Fruit fly (Drosophila melanogaster) whole organism, embryonic: ENCODE results near the gene CG42449.

Experiments used
- Antp ChIP-seq: fragments of 200-800 bp; sonication (Bioruptor generic); optimal IDR thresholded peaks from 3 replicates; lab custom pipeline; 2016; ENCODE audit warnings: missing biosample characterization, missing genetic modification characterization
- CG10979 ChIP-seq: fragments of 200-800 bp; sonication (Bioruptor generic); optimal IDR thresholded peaks from 2 replicates; lab custom pipeline; 2018; ENCODE audit warnings: missing biosample characterization, mild to moderate bottlenecking, missing genetic modification characterization, moderate library complexity
- CG12299 ChIP-seq: fragments of 200-800 bp; sonication (Bioruptor generic); optimal IDR thresholded peaks from 2 replicates; lab custom pipeline; 2018; ENCODE audit warnings: missing biosample characterization, mild to moderate bottlenecking, missing genetic modification characterization
- CG13287 ChIP-seq: fragments of 200-800 bp; sonication (Bioruptor generic); IDR thresholded peaks from 2 replicates; pipeline ENCODE4 v1.3.6; 2022; ENCODE audit warnings: missing biosample characterization, missing genetic modification characterization; ENCODE audit not compliant: partially characterized antibody
- CG15269 ChIP-seq: fragments of 200-800 bp; sonication (Bioruptor generic); optimal IDR thresholded peaks from 2 replicates; lab custom pipeline; 2018; ENCODE audit warnings: missing biosample characterization, mild to moderate bottlenecking, missing genetic modification characterization, moderate library complexity
- CG1603 ChIP-seq: fragments of 200-800 bp; sonication (Bioruptor generic); optimal IDR thresholded peaks from 2 replicates; lab custom pipeline; 2019; ENCODE audit warnings: missing biosample characterization, mild to moderate bottlenecking, missing genetic modification characterization, moderate library complexity
- CG17829 ChIP-seq: fragments of 200-800 bp; optimal IDR thresholded peaks from 2 replicates; lab custom pipeline; 2019; ENCODE audit warnings: missing biosample characterization, mild to moderate bottlenecking, missing genetic modification characterization, moderate library complexity
- CG18764 ChIP-seq: fragments of 200-800 bp; sonication (Bioruptor generic); optimal IDR thresholded peaks from 3 replicates; lab custom pipeline; 2016; ENCODE audit warnings: missing biosample characterization, missing genetic modification characterization
- CG2202 ChIP-seq: fragments of 200-800 bp; sonication (Bioruptor generic); optimal IDR thresholded peaks from 2 replicates; lab custom pipeline; 2018; ENCODE audit warnings: missing biosample characterization, mild to moderate bottlenecking, missing genetic modification characterization
- CG2678 ChIP-seq: fragments of 200-800 bp; sonication (Bioruptor generic); optimal IDR thresholded peaks from 3 replicates; lab custom pipeline; 2019; ENCODE audit warnings: missing biosample characterization, mild to moderate bottlenecking, missing genetic modification characterization, moderate library complexity
- CG3065 ChIP-seq: fragments of 200-800 bp; sonication (Bioruptor generic); optimal IDR thresholded peaks from 2 replicates; lab custom pipeline; 2016; ENCODE audit warnings: missing biosample characterization, missing genetic modification characterization
- CG4360 ChIP-seq: fragments of 200-800 bp; sonication (Bioruptor generic); IDR thresholded peaks from 2 replicates; pipeline ENCODE4 v1.3.6; 2022; ENCODE audit warnings: missing biosample characterization, missing genetic modification characterization
- CG4617 ChIP-seq: fragments of 200-800 bp; sonication (Bioruptor generic); optimal IDR thresholded peaks from 3 replicates; lab custom pipeline; 2016; ENCODE audit warnings: missing biosample characterization, missing genetic modification characterization, borderline replicate concordance
- CG6254 ChIP-seq: fragments of 200-800 bp; sonication (Bioruptor generic); optimal IDR thresholded peaks from 3 replicates; lab custom pipeline; 2017; ENCODE audit warnings: mild to moderate bottlenecking, missing biosample characterization, missing genetic modification reagents, missing genetic modification characterization
- CG7372 ChIP-seq: fragments of 200-800 bp; sonication (Bioruptor generic); IDR thresholded peaks from 2 replicates; pipeline ENCODE4 v1.3.6; 2022; ENCODE audit warnings: missing biosample characterization, missing genetic modification characterization
- CG8290 ChIP-seq, 3 experiments: fragments of 200-800 bp; sonication (Bioruptor generic); optimal IDR thresholded peaks; 2 replicates each; lab custom pipeline; 2016 to 2019; ENCODE audit warnings: missing biosample characterization in 3 of 3, missing genetic modification characterization in 3 of 3, mild to moderate bottlenecking in 2 of 3, moderate library complexity in 1 of 3
- CG8388 ChIP-seq: fragments of 200-800 bp; sonication (Bioruptor generic); optimal IDR thresholded peaks from 2 replicates; lab custom pipeline; 2019; ENCODE audit warnings: missing biosample characterization, mild to moderate bottlenecking, missing genetic modification characterization, moderate library complexity
- CG8765 ChIP-seq: fragments of 200-800 bp; sonication (Bioruptor generic); IDR thresholded peaks from 2 replicates; pipeline ENCODE4 v1.3.6; 2022; ENCODE audit warnings: missing biosample characterization, missing genetic modification characterization
- CG8944 ChIP-seq: fragments of 200-800 bp; sonication (Bioruptor generic); optimal IDR thresholded peaks from 3 replicates; lab custom pipeline; 2016; ENCODE audit warnings: missing biosample characterization, missing genetic modification characterization
- Doc2 ChIP-seq: fragments of 200-800 bp; sonication (Bioruptor generic); IDR thresholded peaks from 2 replicates; pipeline ENCODE4 v1.3.6; 2022; ENCODE audit warnings: missing biosample characterization, missing genetic modification characterization
- E2f1 ChIP-seq: fragments of 200-800 bp; sonication (Bioruptor generic); IDR thresholded peaks from 2 replicates; pipeline ENCODE4 v1.3.6; 2022; ENCODE audit warnings: missing biosample characterization, missing genetic modification characterization
- HLHmδ ChIP-seq: fragments of 200-800 bp; sonication (Bioruptor generic); optimal IDR thresholded peaks from 2 replicates; lab custom pipeline; 2018; ENCODE audit warnings: missing biosample characterization, mild to moderate bottlenecking, missing genetic modification characterization, moderate library complexity
- Hmr ChIP-seq: fragments of 200-800 bp; sonication (Bioruptor generic); optimal IDR thresholded peaks from 3 replicates; lab custom pipeline; 2017; ENCODE audit warnings: mild to moderate bottlenecking, missing biosample characterization, missing genetic modification reagents, missing genetic modification characterization
- Hr51 ChIP-seq, 2 experiments: fragments of 200-800 bp; sonication (Bioruptor generic); optimal IDR thresholded peaks; 2 replicates in 1 of 2; 3 replicates in 1 of 2; lab custom pipeline; 2016 to 2018; ENCODE audit warnings: missing biosample characterization in 2 of 2, missing genetic modification characterization in 2 of 2, mild to moderate bottlenecking in 1 of 2, moderate library complexity in 1 of 2
- Med ChIP-seq: fragments of 200-800 bp; sonication (Bioruptor generic); peaks from one replicate; lab custom pipeline; 2016; ENCODE audit warnings: missing biosample characterization, missing genetic modification characterization, mild to moderate bottlenecking, inconsistent platforms, moderate library complexity
- Mrtf ChIP-seq: fragments of 200-800 bp; sonication (Bioruptor generic); IDR thresholded peaks from 3 replicates; pipeline ENCODE4 v1.3.6; 2022; ENCODE audit warnings: missing biosample characterization, missing genetic modification characterization
- PHDP ChIP-seq: fragments of 200-800 bp; sonication (Bioruptor generic); optimal IDR thresholded peaks from 3 replicates; lab custom pipeline; 2018; ENCODE audit warnings: missing biosample characterization, mild to moderate bottlenecking, missing genetic modification characterization, moderate library complexity
- Ptx1 ChIP-seq: fragments of 200-800 bp; sonication (Bioruptor generic); IDR thresholded peaks from 2 replicates; pipeline ENCODE4 v1.3.6; 2022; ENCODE audit warnings: missing biosample characterization, missing genetic modification characterization
- Sry-β ChIP-seq: fragments of 200-800 bp; sonication (Bioruptor generic); optimal IDR thresholded peaks from 2 replicates; lab custom pipeline; 2018; ENCODE audit warnings: missing biosample characterization, mild to moderate bottlenecking, missing genetic modification characterization, moderate library complexity
- Sry-δ ChIP-seq: fragments of 200-800 bp; sonication (Bioruptor generic); optimal IDR thresholded peaks from 2 replicates; lab custom pipeline; 2016; ENCODE audit warnings: missing biosample characterization, missing genetic modification characterization
- Xbp1 ChIP-seq: fragments of 200-800 bp; sonication (Bioruptor generic); optimal IDR thresholded peaks from 3 replicates; lab custom pipeline; 2016; ENCODE audit warnings: missing biosample characterization, mild to moderate bottlenecking, missing genetic modification characterization
- ac ChIP-seq: fragments of 200-800 bp; sonication (Bioruptor generic); optimal IDR thresholded peaks from 3 replicates; lab custom pipeline; 2017; ENCODE audit warnings: missing biosample characterization, mild to moderate bottlenecking, missing genetic modification characterization
- ase ChIP-seq: fragments of 200-800 bp; sonication (Bioruptor generic); IDR thresholded peaks from 3 replicates; pipeline ENCODE4 v1.3.6; 2022; ENCODE audit warnings: missing biosample characterization, missing genetic modification characterization
- az2 ChIP-seq: fragments of 200-800 bp; sonication (Bioruptor generic); optimal IDR thresholded peaks from 3 replicates; lab custom pipeline; 2016; ENCODE audit warnings: missing biosample characterization, missing genetic modification characterization
- bsh ChIP-seq, 2 experiments: fragments of 200-800 bp; sonication (Bioruptor generic); optimal IDR thresholded peaks; 2 replicates each; lab custom pipeline; 2017 to 2018; ENCODE audit warnings: mild to moderate bottlenecking in 2 of 2, missing biosample characterization in 2 of 2, missing genetic modification characterization in 2 of 2, moderate library complexity in 1 of 2
- cato ChIP-seq: fragments of 200-800 bp; sonication (Bioruptor generic); optimal IDR thresholded peaks from 2 replicates; lab custom pipeline; 2016; ENCODE audit warnings: missing biosample characterization, missing genetic modification characterization, borderline replicate concordance
- danr ChIP-seq: fragments of 200-800 bp; sonication (Bioruptor generic); IDR thresholded peaks from 2 replicates; pipeline ENCODE4 v1.3.6; 2022; ENCODE audit warnings: missing biosample characterization, missing genetic modification characterization
- gcm2 ChIP-seq: fragments of 200-800 bp; sonication (Bioruptor generic); optimal IDR thresholded peaks from 2 replicates; lab custom pipeline; 2016; ENCODE audit warnings: missing biosample characterization, missing genetic modification characterization
- grn ChIP-seq: fragments of 200-800 bp; sonication (Bioruptor generic); optimal IDR thresholded peaks from 3 replicates; lab custom pipeline; 2017; ENCODE audit warnings: missing biosample characterization, missing genetic modification characterization
- hbn ChIP-seq: fragments of 200-800 bp; sonication (Bioruptor generic); IDR thresholded peaks from 2 replicates; pipeline ENCODE4 v1.3.6; 2022; ENCODE audit warnings: missing biosample characterization, missing genetic modification characterization; ENCODE audit not compliant: partially characterized antibody
- ind ChIP-seq: fragments of 200-800 bp; sonication (Bioruptor generic); optimal IDR thresholded peaks from 3 replicates; lab custom pipeline; 2016; ENCODE audit warnings: missing biosample characterization, missing genetic modification characterization
- klu ChIP-seq: fragments of 200-800 bp; sonication (Bioruptor generic); IDR thresholded peaks from 2 replicates; pipeline ENCODE4 v1.3.6; 2022; ENCODE audit warnings: missing biosample characterization, missing genetic modification characterization
- lab ChIP-seq: fragments of 200-800 bp; sonication (Bioruptor generic); optimal IDR thresholded peaks from 3 replicates; lab custom pipeline; 2017; ENCODE audit warnings: missing biosample characterization, missing genetic modification characterization, mild to moderate bottlenecking, moderate library complexity, missing genetic modification reagents
- mirr ChIP-seq: fragments of 200-800 bp; sonication (Bioruptor generic); optimal IDR thresholded peaks from 3 replicates; lab custom pipeline; 2018; ENCODE audit warnings: missing biosample characterization, mild to moderate bottlenecking, missing genetic modification characterization
- peb ChIP-seq: fragments of 200-800 bp; sonication (Bioruptor generic); IDR thresholded peaks from 2 replicates; pipeline ENCODE4 v1.3.6; 2022; ENCODE audit warnings: missing biosample characterization, missing genetic modification characterization
- seq ChIP-seq: fragments of 200-800 bp; sonication (Bioruptor generic); IDR thresholded peaks from 2 replicates; pipeline ENCODE4 v1.3.6; 2022; ENCODE audit warnings: missing biosample characterization, missing genetic modification characterization
- trh ChIP-seq: fragments of 200-800 bp; sonication (Bioruptor generic); optimal IDR thresholded peaks from 2 replicates; lab custom pipeline; 2016; ENCODE audit warnings: missing biosample characterization, missing genetic modification characterization
- tup ChIP-seq: fragments of 200-800 bp; sonication (Bioruptor generic); optimal IDR thresholded peaks from 2 replicates; lab custom pipeline; 2016; ENCODE audit warnings: missing biosample characterization, mild to moderate bottlenecking, missing genetic modification characterization, moderate library complexity
- yki ChIP-seq: fragments of >200 bp; optimal IDR thresholded peaks from 3 replicates; lab custom pipeline; 2018
- zen2 ChIP-seq: fragments of 200-800 bp; sonication (Bioruptor generic); IDR thresholded peaks from 3 replicates; pipeline ENCODE4 v1.3.6; 2022; ENCODE audit warnings: missing biosample characterization, missing genetic modification characterization; ENCODE audit not compliant: partially characterized antibody

Gene CG42449

DNA sequence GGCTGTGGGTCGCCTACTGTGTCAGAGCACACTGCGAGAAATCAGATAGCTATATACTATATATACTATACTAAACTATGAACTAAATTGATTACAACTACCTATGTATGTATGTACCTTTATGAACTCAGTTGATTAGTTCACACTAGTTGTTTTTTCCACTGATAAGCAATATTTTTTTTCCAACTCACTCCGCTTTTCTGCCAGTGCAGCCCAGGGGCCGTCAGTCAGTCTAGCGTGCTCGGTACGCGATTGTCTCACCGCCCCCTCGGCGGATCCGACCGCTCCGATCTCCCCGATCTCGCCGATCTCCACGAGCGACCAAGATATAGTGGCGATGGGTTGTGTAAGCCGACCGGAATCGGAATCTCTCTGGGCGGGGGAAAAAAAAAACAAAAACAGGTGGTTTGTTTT lies 22.9 kb downstream of the CG42449 start (continued):
- TF ChIP-seq Doc2 (GFP tag; lab: Robert Waterston, UW) (peak; percentile 78), seq (GFP tag; lab: Robert Waterston, UW) (peak; percentile 79), danr (GFP tag; lab: Robert Waterston, UW) (peak; percentile 85), gcm2 (peak; percentile 15), CG7372 (GFP tag; lab: Robert Waterston, UW) (peak; percentile 95), CG18764 (peak; percentile 58), Antp (GFP tag; lab: Kevin White, UChicago) (peak; percentile 60), CG12299 (peak; percentile 48), klu (GFP tag; lab: Robert Waterston, UW) (peak; percentile 90), Med (GFP tag; lab: Kevin White, UChicago) (peak; percentile 97), CG17829 (tag; lab: Kevin White, UChicago) (peak; percentile 78), peb (GFP tag; lab: Robert Waterston, UW) (peak; percentile 82), CG8765 (peak; percentile 47), lab (peak; percentile 95), Hr51 (GFP tag; optimal IDR thresholded peaks at IDR 0.05; lab: Kevin White, UChicago) (peak; percentile 35 to 86), hbn (no peak), grn (GFP tag; lab: Kevin White, UChicago) (peak; percentile 66), CG1603 (tag; lab: Kevin White, UChicago) (peak; percentile 90), CG15269 (tag; lab: Kevin White, UChicago) (peak; percentile 84), CG4617 (GFP tag; lab: Kevin White, UChicago) (peak; percentile 31), tup (peak; percentile 65), CG2678 (peak; percentile 90), bsh (GFP tag; optimal IDR thresholded peaks at IDR 0.05; lab: Kevin White, UChicago) (peak in 1 of 2 experiments; percentile 61), Mrtf (GFP tag; lab: Robert Waterston, UW) (peak; percentile 86), trh (peak; percentile 43), ac (GFP tag; lab: Kevin White, UChicago) (no peak), CG8290 (GFP tag; optimal IDR thresholded peaks at IDR 0.05; lab: Kevin White, UChicago) (no peak), CG8290 (tag; optimal IDR thresholded peaks at IDR 0.05; lab: Kevin White, UChicago) (peak in 1 of 2 experiments; percentile 92), HLHmδ (GFP tag; lab: Kevin White, UChicago) (no peak), PHDP (tag; lab: Kevin White, UChicago) (peak; percentile 81), yki (lab: Kevin White, UChicago) (no peak), cato (GFP tag; lab: Kevin White, UChicago) (peak; percentile 48), Ptx1 (peak; percentile 95), CG8944 (GFP tag; lab: Kevin White, UChicago) (peak; percentile 44), CG2202 (tag; lab: Kevin White, UChicago) (no peak), Sry-β (GFP tag; lab: Kevin White, UChicago) (no peak), Hmr (GFP tag; lab: Kevin White, UChicago) (peak; percentile 88), CG3065 (no peak), CG8388 (GFP tag; lab: Kevin White, UChicago) (peak; percentile 64), zen2 (no peak), CG4360 (GFP tag; lab: Robert Waterston, UW) (peak; percentile 59; the same call in 1 of the 2 replicates), ase (GFP tag; lab: Robert Waterston, UW) (peak; percentile 88), CG10979 (peak; percentile 67), Xbp1 (GFP tag; lab: Kevin White, UChicago) (peak; percentile 76), ind (GFP tag; lab: Kevin White, UChicago) (peak; percentile 84), CG13287 (GFP tag; lab: Robert Waterston, UW) (no peak; the same call in 1 of the 2 replicates), az2 (GFP tag; lab: Kevin White, UChicago) (peak; percentile 59), mirr (GFP tag; lab: Kevin White, UChicago) (peak; percentile 21), Sry-δ (GFP tag; lab: Kevin White, UChicago) (peak; percentile 30), CG6254 (GFP tag; lab: Kevin White, UChicago) (peak; percentile 61), E2f1 (GFP tag; lab: Robert Waterston, UW) (peak; percentile 88)
